Worm (Caenorhabditis elegans) whole organism, L3 larva: ENCODE data around the gene F58A4.2.

Experiments used
- R02D3.7 ChIP-seq: fragments of 150-350 bp; optimal IDR thresholded peaks from 2 replicates; lab custom pipeline; 2014; ENCODE audit warnings: missing biosample characterization, missing genetic modification characterization
- ZK546.5 ChIP-seq: sonication (generic microtip); optimal IDR thresholded peaks from 2 replicates; lab custom pipeline; 2017; ENCODE audit warnings: missing biosample characterization, missing genetic modification characterization
- aly-2 ChIP-seq: fragments of 150-350 bp; optimal IDR thresholded peaks from 2 replicates; lab custom pipeline; 2014; ENCODE audit warnings: missing biosample characterization, missing genetic modification characterization
- ama-1 ChIP-seq: fragments of 150-350 bp; optimal IDR thresholded peaks from 2 replicates; lab custom pipeline; 2018
- ceh-16 ChIP-seq: sonication (generic microtip); optimal IDR thresholded peaks from 2 replicates; lab custom pipeline; 2017; ENCODE audit warnings: missing biosample characterization, missing genetic modification characterization
- ceh-28 ChIP-seq: fragments of 150-350 bp; optimal IDR thresholded peaks from 2 replicates; lab custom pipeline; 2014; ENCODE audit warnings: missing biosample characterization, missing genetic modification reagents, missing genetic modification characterization
- ceh-82 ChIP-seq: fragments of 150-350 bp; optimal IDR thresholded peaks from 2 replicates; lab custom pipeline; 2014; ENCODE audit warnings: missing biosample characterization, missing genetic modification characterization
- ceh-9 ChIP-seq: sonication (generic microtip); optimal IDR thresholded peaks from 2 replicates; lab custom pipeline; 2018; ENCODE audit warnings: missing biosample characterization, missing genetic modification characterization
- daf-12 ChIP-seq: fragments of 150-350 bp; optimal IDR thresholded peaks from 2 replicates; lab custom pipeline; 2014; ENCODE audit warnings: missing biosample characterization, missing genetic modification reagents, missing genetic modification characterization
- egl-27 ChIP-seq: sonication (generic microtip); optimal IDR thresholded peaks from 4 replicates; lab custom pipeline; 2017; ENCODE audit warnings: missing biosample characterization, missing genetic modification reagents, missing genetic modification characterization
- egl-5 ChIP-seq: fragments of 150-350 bp; optimal IDR thresholded peaks from 2 replicates; lab custom pipeline; 2017; ENCODE audit warnings: missing biosample characterization, missing genetic modification reagents, missing genetic modification characterization, inconsistent platforms
- elt-1 ChIP-seq: fragments of 150-350 bp; optimal IDR thresholded peaks from 2 replicates; lab custom pipeline; 2014; ENCODE audit warnings: missing biosample characterization, missing genetic modification characterization
- elt-2 ChIP-seq: sonication (generic microtip); optimal IDR thresholded peaks from 2 replicates; lab custom pipeline; 2016; ENCODE audit warnings: missing genetic modification reagents, mild to moderate bottlenecking, missing genetic modification characterization, missing compliant biosample characterization
- elt-3 ChIP-seq, 3 experiments: fragments of 150-350 bp in 1 of 3; sonication (generic microtip) in 2 of 3; optimal IDR thresholded peaks; 2 replicates in 2 of 3; 4 replicates in 1 of 3; lab custom pipeline; 2014 to 2017; ENCODE audit warnings: missing biosample characterization in 3 of 3, missing genetic modification characterization in 3 of 3
- eor-1 ChIP-seq, 2 experiments: fragments of 150-350 bp; optimal IDR thresholded peaks; 2 replicates each; lab custom pipeline; 2014 to 2018; ENCODE audit warnings: missing biosample characterization in 2 of 2, missing genetic modification characterization in 2 of 2
- fkh-10 ChIP-seq: sonication (generic microtip); optimal IDR thresholded peaks from 2 replicates; lab custom pipeline; 2017; ENCODE audit warnings: missing biosample characterization, missing genetic modification reagents, missing genetic modification characterization
- fkh-2 ChIP-seq: fragments of 150-350 bp; optimal IDR thresholded peaks from 2 replicates; lab custom pipeline; 2014; ENCODE audit warnings: missing biosample characterization, missing genetic modification reagents, missing genetic modification characterization
- fos-1 ChIP-seq: fragments of 150-350 bp; optimal IDR thresholded peaks from 2 replicates; lab custom pipeline; 2014; ENCODE audit warnings: missing biosample characterization, missing genetic modification characterization
- hmg-11 ChIP-seq: sonication (generic microtip); optimal IDR thresholded peaks from 2 replicates; lab custom pipeline; 2016; ENCODE audit warnings: missing genetic modification characterization, missing compliant biosample characterization
- jun-1 ChIP-seq: fragments of 150-350 bp; optimal IDR thresholded peaks from 2 replicates; lab custom pipeline; 2014; ENCODE audit warnings: missing biosample characterization, missing genetic modification reagents, missing genetic modification characterization
- lin-15B ChIP-seq: fragments of 150-350 bp; optimal IDR thresholded peaks from 2 replicates; lab custom pipeline; 2014; ENCODE audit warnings: missing biosample characterization, missing genetic modification characterization
- lin-39 ChIP-seq: fragments of 150-350 bp; optimal IDR thresholded peaks from 2 replicates; lab custom pipeline; 2018; ENCODE audit warnings: missing biosample characterization, missing genetic modification reagents, missing genetic modification characterization
- lsy-12 ChIP-seq: sonication (generic microtip); optimal IDR thresholded peaks from 2 replicates; lab custom pipeline; 2016; ENCODE audit warnings: mild to moderate bottlenecking, missing genetic modification characterization, missing compliant biosample characterization
- mdl-1 ChIP-seq: fragments of 150-350 bp; optimal IDR thresholded peaks from 2 replicates; lab custom pipeline; 2014; ENCODE audit warnings: missing biosample characterization, missing genetic modification characterization
- mml-1 ChIP-seq: fragments of 150-350 bp; sonication (generic microtip); optimal IDR thresholded peaks from 3 replicates; lab custom pipeline; 2014; ENCODE audit warnings: missing biosample characterization, missing genetic modification characterization
- nfya-1 ChIP-seq: sonication (generic microtip); optimal IDR thresholded peaks from 2 replicates; lab custom pipeline; 2017; ENCODE audit warnings: missing genetic modification characterization, mild to moderate bottlenecking, missing compliant biosample characterization, antibody characterized with exemption, moderate library complexity; ENCODE audit not compliant: insufficient read depth
- nhr-11 ChIP-seq: fragments of 150-350 bp; optimal IDR thresholded peaks from 2 replicates; lab custom pipeline; 2014; ENCODE audit warnings: missing biosample characterization, missing genetic modification characterization
- nhr-12 ChIP-seq: fragments of 150-350 bp; optimal IDR thresholded peaks from 2 replicates; lab custom pipeline; 2014; ENCODE audit warnings: missing biosample characterization, missing genetic modification characterization
- nhr-23 ChIP-seq: fragments of 150-350 bp; optimal IDR thresholded peaks from 2 replicates; lab custom pipeline; 2014; ENCODE audit warnings: missing biosample characterization, missing genetic modification reagents, missing genetic modification characterization
- nhr-237 ChIP-seq: fragments of 150-350 bp; optimal IDR thresholded peaks from 2 replicates; lab custom pipeline; 2014; ENCODE audit warnings: missing biosample characterization, missing genetic modification characterization
- nhr-25 ChIP-seq: sonication (generic microtip); optimal IDR thresholded peaks from 2 replicates; lab custom pipeline; 2017; ENCODE audit warnings: missing biosample characterization, missing genetic modification characterization
- nhr-43 ChIP-seq: sonication (generic microtip); optimal IDR thresholded peaks from 2 replicates; lab custom pipeline; 2016; ENCODE audit warnings: mild to moderate bottlenecking, missing genetic modification characterization, missing compliant biosample characterization; ENCODE audit not compliant: poor library complexity, severe bottlenecking
- nhr-67 ChIP-seq: fragments of 150-350 bp; optimal IDR thresholded peaks from 2 replicates; lab custom pipeline; 2014; ENCODE audit warnings: missing biosample characterization, missing genetic modification characterization
- nhr-77 ChIP-seq: fragments of 150-350 bp; optimal IDR thresholded peaks from 2 replicates; lab custom pipeline; 2014; ENCODE audit warnings: missing biosample characterization, missing genetic modification characterization
- pha-4 ChIP-seq: fragments of 150-350 bp; optimal IDR thresholded peaks from 2 replicates; lab custom pipeline; 2014; ENCODE audit warnings: missing biosample characterization, missing genetic modification reagents, missing genetic modification characterization
- pqm-1 ChIP-seq: fragments of 150-350 bp; optimal IDR thresholded peaks from 2 replicates; lab custom pipeline; 2017; ENCODE audit warnings: missing biosample characterization, missing genetic modification characterization, inconsistent platforms
- sea-2 ChIP-seq: fragments of 150-350 bp; sonication (generic microtip); optimal IDR thresholded peaks from 4 replicates; lab custom pipeline; 2014; ENCODE audit warnings: missing biosample characterization, missing genetic modification reagents, missing genetic modification characterization
- skn-1 ChIP-seq: fragments of 150-350 bp; optimal IDR thresholded peaks from 2 replicates; lab custom pipeline; 2014; ENCODE audit warnings: missing biosample characterization, missing genetic modification characterization
- snpc-4 ChIP-seq: fragments of 150-350 bp; optimal IDR thresholded peaks from 2 replicates; lab custom pipeline; 2014; ENCODE audit warnings: missing biosample characterization, missing genetic modification characterization
- tbx-2 ChIP-seq: sonication (generic microtip); optimal IDR thresholded peaks from 2 replicates; lab custom pipeline; 2016; ENCODE audit warnings: mild to moderate bottlenecking, missing genetic modification characterization, missing compliant biosample characterization
- unc-39 ChIP-seq: sonication (generic microtip); optimal IDR thresholded peaks from 4 replicates; lab custom pipeline; 2017; ENCODE audit warnings: missing biosample characterization, missing genetic modification characterization
- unc-62 ChIP-seq: fragments of 150-350 bp; sonication (generic microtip); optimal IDR thresholded peaks from 4 replicates; lab custom pipeline; 2014; ENCODE audit warnings: missing biosample characterization, missing genetic modification reagents, missing genetic modification characterization
- zag-1 ChIP-seq: fragments of 150-350 bp; optimal IDR thresholded peaks from 2 replicates; lab custom pipeline; 2014; ENCODE audit warnings: missing biosample characterization, missing genetic modification characterization
- ztf-11 ChIP-seq: fragments of 150-350 bp; optimal IDR thresholded peaks from 2 replicates; lab custom pipeline; 2014; ENCODE audit warnings: missing biosample characterization, missing genetic modification characterization
- ztf-4 ChIP-seq: fragments of 150-350 bp; optimal IDR thresholded peaks from 2 replicates; lab custom pipeline; 2014; ENCODE audit warnings: missing biosample characterization, missing genetic modification characterization

The F58A4.2 gene

ce11 chrIII:9637016-9637415 lies 36.5 kb upstream of the F58A4.2 start, which contains the start of gene gei-13:
Gene gei-13, minus strand, starts transcription at chrIII:9637116.
- TF ChIP-seq skn-1, result no peak
- TF ChIP-seq egl-27 (tag; lab: Kevin White, UChicago), result no peak
- TF ChIP-seq lsy-12 (tag; lab: Kevin White, UChicago), result no peak
- TF ChIP-seq snpc-4 (tag; lab: Kevin White, UChicago), result no peak
- TF ChIP-seq daf-12, result no peak
- TF ChIP-seq jun-1 (tag; lab: Kevin White, UChicago), result no peak
- TF ChIP-seq ztf-11 (tag; lab: Kevin White, UChicago), result no peak
- no peak for TF ChIP-seq unc-39 (tag; lab: Kevin White, UChicago)
- TF ChIP-seq mdl-1 (tag; lab: Kevin White, UChicago), result no peak
- no peak for TF ChIP-seq egl-5 (tag; lab: Kevin White, UChicago)
- no peak for TF ChIP-seq nhr-237
- no peak for TF ChIP-seq eor-1 (tag; optimal IDR thresholded peaks at IDR 0.05; lab: Kevin White, UChicago)
- no peak for TF ChIP-seq R02D3.7 (tag; lab: Kevin White, UChicago)
- TF ChIP-seq ceh-82 (tag; lab: Kevin White, UChicago), result no peak
- no peak for TF ChIP-seq fkh-2
- no peak for TF ChIP-seq ceh-28 (tag; lab: Kevin White, UChicago)
- no peak for TF ChIP-seq lin-39
- no peak for TF ChIP-seq ama-1 (lab: Kevin White, UChicago)

ce11 chrIII:9631117-9631655 lies 30.6 kb upstream of the F58A4.2 start, which contains the start of gene ubc-7:
Gene ubc-7, minus strand, starts transcription at chrIII:9631167.
- TF ChIP-seq nhr-67 (no peak), pha-4 (peak; percentile 95), snpc-4 (tag; lab: Kevin White, UChicago) (peak; percentile 57), ztf-11 (tag; lab: Kevin White, UChicago) (no peak), tbx-2 (tag; lab: Kevin White, UChicago) (peak; percentile 5), elt-2 (peak; percentile 47), fkh-2 (no peak), nhr-77 (tag; lab: Kevin White, UChicago) (no peak), ceh-28 (tag; lab: Kevin White, UChicago) (peak; percentile 47), elt-3 (tag; optimal IDR thresholded peaks at IDR 0.05; lab: Kevin White, UChicago) (no peak), aly-2 (no peak), eor-1 (tag; optimal IDR thresholded peaks at IDR 0.05; lab: Kevin White, UChicago) (no peak), lsy-12 (tag; lab: Kevin White, UChicago) (peak; percentile 36), nhr-12 (tag; lab: Kevin White, UChicago) (no peak), unc-39 (tag; lab: Kevin White, UChicago) (no peak), unc-62 (GFP tag; lab: Kevin White, UChicago) (no peak), fkh-10 (GFP tag; lab: Kevin White, UChicago) (no peak), daf-12 (no peak), nhr-11 (tag; lab: Kevin White, UChicago) (no peak), jun-1 (tag; lab: Kevin White, UChicago) (peak; percentile 35), fos-1 (tag; lab: Kevin White, UChicago) (no peak), zag-1 (tag; lab: Kevin White, UChicago) (no peak), sea-2 (GFP tag; lab: Kevin White, UChicago) (no peak), ceh-82 (tag; lab: Kevin White, UChicago) (peak; percentile 57), R02D3.7 (tag; lab: Kevin White, UChicago) (peak; percentile 26), nhr-43 (peak; percentile 62), mml-1 (tag; lab: Kevin White, UChicago) (no peak), ZK546.5 (tag; lab: Kevin White, UChicago) (no peak), ceh-16 (tag; lab: Kevin White, UChicago) (no peak), ceh-9 (no peak), lin-39 (peak; percentile 71), ama-1 (lab: Kevin White, UChicago) (no peak), nhr-237 (no peak), nhr-25 (peak; percentile 69), hmg-11 (tag; lab: Kevin White, UChicago) (peak; percentile 76), nhr-23 (tag; lab: Kevin White, UChicago) (peak; percentile 92), egl-5 (tag; lab: Kevin White, UChicago) (peak; percentile 95), elt-1 (tag; lab: Kevin White, UChicago) (peak; percentile 12), nfya-1 (tag; lab: Kevin White, UChicago) (peak; percentile 92), mdl-1 (tag; lab: Kevin White, UChicago) (peak; percentile 51), ztf-4 (tag; lab: Kevin White, UChicago) (no peak), skn-1 (peak; percentile 53), lin-15B (peak; percentile 87), pqm-1 (tag; lab: Kevin White, UChicago) (no peak)
